Worm (Caenorhabditis elegans) whole organism, L2 larva: ENCODE measurements around the gene Y17G9A.3.

Source experiments
- alr-1 ChIP-seq: fragments of 150-350 bp; optimal IDR thresholded peaks from 2 replicates; lab custom pipeline; 2014; ENCODE audit warnings: missing biosample characterization, missing genetic modification characterization
- aly-2 ChIP-seq: fragments of 150-350 bp; optimal IDR thresholded peaks from 2 replicates; lab custom pipeline; 2014; ENCODE audit warnings: missing biosample characterization, missing genetic modification characterization
- elt-3 ChIP-seq: sonication (generic microtip); optimal IDR thresholded peaks from 2 replicates; lab custom pipeline; 2017; ENCODE audit warnings: missing biosample characterization, missing genetic modification characterization
- lin-39 ChIP-seq: fragments of 150-350 bp; optimal IDR thresholded peaks from 2 replicates; lab custom pipeline; 2014; ENCODE audit warnings: missing biosample characterization, missing genetic modification reagents, missing genetic modification characterization
- snpc-4 ChIP-seq: fragments of 150-350 bp; optimal IDR thresholded peaks from 2 replicates; lab custom pipeline; 2014; ENCODE audit warnings: missing biosample characterization, missing genetic modification characterization
- unc-39 ChIP-seq: fragments of 150-350 bp; optimal IDR thresholded peaks from 2 replicates; lab custom pipeline; 2014; ENCODE audit warnings: missing biosample characterization, missing genetic modification characterization

ce11 chrIV:4885435-4885834 lies 27.0 kb upstream of the Y17G9A.3 start:
- no peak for TF ChIP-seq snpc-4
- no peak for TF ChIP-seq unc-39 (tag; lab: Kevin White, UChicago)
- TF ChIP-seq elt-3 (tag; lab: Kevin White, UChicago) = no peak
- TF ChIP-seq alr-1 (tag; lab: Kevin White, UChicago) = no peak
- no peak for TF ChIP-seq aly-2 (tag; lab: Kevin White, UChicago)
- no peak for TF ChIP-seq lin-39
